Fruit fly (Drosophila melanogaster) whole organism, embryonic: ENCODE data around the gene CG7378.

Experiments used
- ATbp ChIP-seq: fragments of 200-800 bp; sonication (Bioruptor generic); optimal IDR thresholded peaks from 2 replicates; lab custom pipeline; 2017; ENCODE audit warnings: missing biosample characterization, mild to moderate bottlenecking, missing genetic modification characterization, missing genetic modification reagents
- Antp ChIP-seq: fragments of 200-800 bp; sonication (Bioruptor generic); optimal IDR thresholded peaks from 3 replicates; lab custom pipeline; 2016; ENCODE audit warnings: missing biosample characterization, missing genetic modification characterization
- Asciz ChIP-seq: fragments of 200-800 bp; sonication (Bioruptor generic); optimal IDR thresholded peaks from 2 replicates; lab custom pipeline; 2017; ENCODE audit warnings: missing biosample characterization, mild to moderate bottlenecking, missing genetic modification characterization, missing genetic modification reagents
- B-H2 ChIP-seq: fragments of 200-800 bp; sonication (Bioruptor generic); optimal IDR thresholded peaks from 2 replicates; lab custom pipeline; 2018; ENCODE audit warnings: missing biosample characterization, mild to moderate bottlenecking, missing genetic modification characterization
- BtbVII ChIP-seq: fragments of 200-800 bp; sonication (Bioruptor generic); optimal IDR thresholded peaks from 3 replicates; lab custom pipeline; 2017; ENCODE audit warnings: missing biosample characterization, mild to moderate bottlenecking, missing genetic modification characterization
- CG10147 ChIP-seq: fragments of 200-800 bp; sonication (Bioruptor generic); optimal IDR thresholded peaks from 2 replicates; lab custom pipeline; 2019; ENCODE audit warnings: missing biosample characterization, mild to moderate bottlenecking, missing genetic modification characterization, moderate library complexity
- CG1024 ChIP-seq: fragments of 200-800 bp; sonication (Bioruptor generic); IDR thresholded peaks from 2 replicates; pipeline ENCODE4 v1.3.6; 2022; ENCODE audit warnings: missing biosample characterization, missing genetic modification characterization
- CG10321 ChIP-seq: fragments of 200-800 bp; sonication (Bioruptor generic); IDR thresholded peaks from 2 replicates; pipeline ENCODE4 v1.3.6; 2022; ENCODE audit warnings: missing biosample characterization, missing genetic modification characterization
- CG10431 ChIP-seq: fragments of 200-800 bp; sonication (Bioruptor generic); optimal IDR thresholded peaks from 3 replicates; lab custom pipeline; 2018; ENCODE audit warnings: missing biosample characterization, mild to moderate bottlenecking, missing genetic modification characterization
- CG11398 ChIP-seq: fragments of 200-800 bp; sonication (Bioruptor generic); optimal IDR thresholded peaks from 2 replicates; lab custom pipeline; 2016; ENCODE audit warnings: missing biosample characterization, missing genetic modification characterization
- CG11456 ChIP-seq: fragments of 200-800 bp; sonication (Bioruptor generic); IDR thresholded peaks from 3 replicates; pipeline ENCODE4 v1.3.6; 2022; ENCODE audit warnings: missing biosample characterization, missing genetic modification characterization
- CG12104 ChIP-seq: fragments of 200-800 bp; sonication (Bioruptor generic); optimal IDR thresholded peaks from 3 replicates; lab custom pipeline; 2016; ENCODE audit warnings: missing biosample characterization, missing genetic modification characterization
- CG12659 ChIP-seq: fragments of 200-800 bp; sonication (Bioruptor generic); optimal IDR thresholded peaks from 3 replicates; lab custom pipeline; 2017; ENCODE audit warnings: mild to moderate bottlenecking, missing biosample characterization, missing genetic modification reagents, missing genetic modification characterization
- CG15696 ChIP-seq: fragments of 200-800 bp; sonication (Bioruptor generic); optimal IDR thresholded peaks from 2 replicates; lab custom pipeline; 2019; ENCODE audit warnings: missing biosample characterization, mild to moderate bottlenecking, missing genetic modification characterization, moderate library complexity
- CG16813 ChIP-seq: fragments of 200-800 bp; sonication (Bioruptor generic); IDR thresholded peaks from 3 replicates; pipeline ENCODE4 v1.3.6; 2022; ENCODE audit warnings: missing biosample characterization, missing genetic modification characterization; ENCODE audit not compliant: partially characterized antibody
- CG34224 ChIP-seq: fragments of 200-800 bp; sonication (Bioruptor generic); IDR thresholded peaks from 3 replicates; pipeline ENCODE4 v1.3.6; 2022; ENCODE audit warnings: missing biosample characterization, missing genetic modification characterization; ENCODE audit not compliant: partially characterized antibody
- CG43689 ChIP-seq: fragments of 200-800 bp; sonication (Bioruptor generic); IDR thresholded peaks from 2 replicates; pipeline ENCODE4 v1.3.6; 2022; ENCODE audit warnings: missing biosample characterization, missing genetic modification characterization
- CG4854 ChIP-seq: fragments of 200-800 bp; sonication (Bioruptor generic); optimal IDR thresholded peaks from 2 replicates; lab custom pipeline; 2016; ENCODE audit warnings: missing biosample characterization, missing genetic modification characterization, inconsistent platforms
- CG6175 ChIP-seq: fragments of 200-800 bp; sonication (Bioruptor generic); IDR thresholded peaks from 3 replicates; pipeline ENCODE4 v1.3.6; 2022; ENCODE audit warnings: missing biosample characterization, missing genetic modification characterization
- CG6765 ChIP-seq: fragments of 200-800 bp; sonication (Bioruptor generic); optimal IDR thresholded peaks from 3 replicates; lab custom pipeline; 2017; ENCODE audit warnings: missing biosample characterization, mild to moderate bottlenecking, missing genetic modification characterization
- D ChIP-seq, 2 experiments: fragments of 200-800 bp in 1 of 2; fragments of >200 bp in 1 of 2; sonication (Bioruptor generic) in 1 of 2; optimal IDR thresholded peaks; 2 replicates in 1 of 2; 3 replicates in 1 of 2; lab custom pipeline; 2017; ENCODE audit warnings: mild to moderate bottlenecking in 1 of 2, missing biosample characterization in 1 of 2, missing genetic modification characterization in 1 of 2, missing genetic modification reagents in 1 of 2
- Deaf1 ChIP-seq: fragments of 200-800 bp; optimal IDR thresholded peaks from 3 replicates; lab custom pipeline; 2019; ENCODE audit warnings: missing biosample characterization, mild to moderate bottlenecking, missing genetic modification characterization, moderate library complexity
- E2f1 ChIP-seq: fragments of 200-800 bp; sonication (Bioruptor generic); IDR thresholded peaks from 2 replicates; pipeline ENCODE4 v1.3.6; 2022; ENCODE audit warnings: missing biosample characterization, missing genetic modification characterization
- E2f2 ChIP-seq: fragments of 200-800 bp; sonication (Bioruptor generic); IDR thresholded peaks from 2 replicates; pipeline ENCODE4 v1.3.6; 2022; ENCODE audit warnings: missing biosample characterization, missing genetic modification characterization
- GATAe ChIP-seq: fragments of 200-800 bp; sonication (Bioruptor generic); conservative IDR thresholded peaks from 2 replicates; pipeline ENCODE4 v1.3.6; 2022; ENCODE audit warnings: missing biosample characterization, missing genetic modification characterization
- Gug ChIP-seq: fragments of 200-800 bp; sonication (Bioruptor generic); IDR thresholded peaks from 4 replicates; pipeline ENCODE4 v1.3.6; 2022; ENCODE audit warnings: missing biosample characterization, missing genetic modification characterization
- Hmr ChIP-seq: fragments of 200-800 bp; sonication (Bioruptor generic); optimal IDR thresholded peaks from 3 replicates; lab custom pipeline; 2017; ENCODE audit warnings: mild to moderate bottlenecking, missing biosample characterization, missing genetic modification reagents, missing genetic modification characterization
- Hr51 ChIP-seq, 2 experiments: fragments of 200-800 bp; sonication (Bioruptor generic); optimal IDR thresholded peaks; 2 replicates in 1 of 2; 3 replicates in 1 of 2; lab custom pipeline; 2016 to 2018; ENCODE audit warnings: missing biosample characterization in 2 of 2, missing genetic modification characterization in 2 of 2, mild to moderate bottlenecking in 1 of 2, moderate library complexity in 1 of 2
- Nf-YB ChIP-seq: fragments of 200-800 bp; sonication (Bioruptor generic); optimal IDR thresholded peaks from 3 replicates; lab custom pipeline; 2019; ENCODE audit warnings: missing biosample characterization, mild to moderate bottlenecking, missing genetic modification characterization, moderate library complexity
- Opbp ChIP-seq: fragments of 200-800 bp; sonication (Bioruptor generic); IDR thresholded peaks from 3 replicates; pipeline ENCODE4 v1.3.6; 2022; ENCODE audit warnings: missing biosample characterization, missing genetic modification characterization; ENCODE audit not compliant: partially characterized antibody
- Pdp1 ChIP-seq, 2 experiments: fragments of 200-800 bp; sonication (Bioruptor generic); optimal IDR thresholded peaks; 3 replicates each; lab custom pipeline; 2016; ENCODE audit warnings: missing biosample characterization in 2 of 2, missing genetic modification characterization in 2 of 2, mild to moderate bottlenecking in 1 of 2, moderate library complexity in 1 of 2
- Six4 ChIP-seq: fragments of 200-800 bp; sonication (Bioruptor generic); optimal IDR thresholded peaks from 2 replicates; lab custom pipeline; 2016; ENCODE audit warnings: missing biosample characterization, missing genetic modification characterization
- Sox102F ChIP-seq: fragments of 200-800 bp; sonication (Bioruptor generic); optimal IDR thresholded peaks from 2 replicates; lab custom pipeline; 2018; ENCODE audit warnings: missing biosample characterization, mild to moderate bottlenecking, missing genetic modification characterization, moderate library complexity
- Xrp1 ChIP-seq: fragments of 200-800 bp; sonication (Bioruptor generic); IDR thresholded peaks from 2 replicates; pipeline ENCODE4 v1.3.6; 2022; ENCODE audit warnings: missing biosample characterization, missing genetic modification characterization
- cato ChIP-seq: fragments of 200-800 bp; sonication (Bioruptor generic); optimal IDR thresholded peaks from 2 replicates; lab custom pipeline; 2016; ENCODE audit warnings: missing biosample characterization, missing genetic modification characterization, borderline replicate concordance
- dpn ChIP-seq, 2 experiments: fragments of 200-800 bp; sonication (Bioruptor generic); optimal IDR thresholded peaks; 3 replicates each; lab custom pipeline; 2016; ENCODE audit warnings: missing biosample characterization in 2 of 2, missing genetic modification characterization in 2 of 2
- esg ChIP-seq: fragments of 200-800 bp; sonication (Bioruptor generic); conservative IDR thresholded peaks from 2 replicates; pipeline ENCODE4 v1.3.6; 2022; ENCODE audit warnings: missing biosample characterization, missing genetic modification characterization
- gfzf ChIP-seq: fragments of 200-800 bp; sonication (Bioruptor generic); optimal IDR thresholded peaks from 2 replicates; lab custom pipeline; 2016; ENCODE audit warnings: missing biosample characterization, mild to moderate bottlenecking, missing genetic modification characterization, moderate library complexity
- grau ChIP-seq: fragments of 200-800 bp; optimal IDR thresholded peaks from 3 replicates; lab custom pipeline; 2019; ENCODE audit warnings: missing biosample characterization, mild to moderate bottlenecking, missing genetic modification characterization, moderate library complexity
- insv ChIP-seq, 2 experiments: fragments of 200-800 bp; sonication (Bioruptor generic); optimal IDR thresholded peaks; 3 replicates each; lab custom pipeline; 2016 to 2018; ENCODE audit warnings: missing biosample characterization in 2 of 2, missing genetic modification characterization in 2 of 2
- nerfin-1 ChIP-seq: fragments of 200-800 bp; sonication (Bioruptor generic); optimal IDR thresholded peaks from 3 replicates; lab custom pipeline; 2019; ENCODE audit warnings: missing biosample characterization, mild to moderate bottlenecking, missing genetic modification characterization, moderate library complexity
- salm ChIP-seq: fragments of 200-800 bp; sonication (Bioruptor generic); optimal IDR thresholded peaks from 2 replicates; lab custom pipeline; 2018; ENCODE audit warnings: missing biosample characterization, mild to moderate bottlenecking, missing genetic modification characterization
- sc ChIP-seq, 3 experiments: fragments of >200 bp in 2 of 3; fragments of 200-800 bp in 1 of 3; sonication (Bioruptor generic) in 1 of 3; optimal IDR thresholded peaks; 2 replicates in 2 of 3; 3 replicates in 1 of 3; lab custom pipeline; 2017; ENCODE audit warnings: mild to moderate bottlenecking in 1 of 3, missing biosample characterization in 1 of 3, missing genetic modification characterization in 1 of 3, missing genetic modification reagents in 1 of 3
- seq ChIP-seq: fragments of 200-800 bp; sonication (Bioruptor generic); IDR thresholded peaks from 2 replicates; pipeline ENCODE4 v1.3.6; 2022; ENCODE audit warnings: missing biosample characterization, missing genetic modification characterization
- sr ChIP-seq: fragments of 200-800 bp; sonication (Bioruptor generic); IDR thresholded peaks from 3 replicates; pipeline ENCODE4 v1.3.6; 2022; ENCODE audit warnings: missing biosample characterization, missing genetic modification characterization
- ttk ChIP-seq: fragments of 200-800 bp; sonication (Bioruptor generic); IDR thresholded peaks from 2 replicates; pipeline ENCODE4 v2.1.2; 2022; ENCODE audit warnings: missing biosample characterization, missing genetic modification characterization

Gene CG7378

dm6 chrX:18869489-18870132 lies 30.6 kb upstream of the CG7378 start (continued):
- peak; percentile 37 for TF ChIP-seq BtbVII
- peak; percentile 22 for TF ChIP-seq Asciz (GFP tag; lab: Kevin White, UChicago)
- peak; percentile 41; the same call in 1 of the 2 replicates for TF ChIP-seq E2f1 (GFP tag; lab: Robert Waterston, UW)
- TF ChIP-seq Hr51 (GFP tag; optimal IDR thresholded peaks at IDR 0.05; lab: Kevin White, UChicago) = peak in 1 of 2 experiments; percentile 67
- TF ChIP-seq Gug = peak; percentile 52; the same call in 1 of the 4 replicates
- TF ChIP-seq CG12659 (GFP tag; lab: Kevin White, UChicago) = no peak
- TF ChIP-seq Xrp1 (GFP tag; lab: Robert Waterston, UW) = peak; percentile 75
- TF ChIP-seq Antp (GFP tag; lab: Kevin White, UChicago) = peak; percentile 41
- peak; percentile 12 to 47 for TF ChIP-seq Pdp1 (GFP tag; optimal IDR thresholded peaks at IDR 0.05; lab: Kevin White, UChicago)
- peak; percentile 64; the same call in 2 of the 3 replicates for TF ChIP-seq sr
- TF ChIP-seq CG43689 = no peak
- peak; percentile 13 for TF ChIP-seq CG15696 (tag; lab: Kevin White, UChicago)
- peak; percentile 27 for TF ChIP-seq Six4 (GFP tag; lab: Kevin White, UChicago)
- no peak for TF ChIP-seq grau (tag; lab: Kevin White, UChicago)
- TF ChIP-seq Sox102F (GFP tag; lab: Kevin White, UChicago) = peak; percentile 57
- TF ChIP-seq nerfin-1 (tag; lab: Kevin White, UChicago) = peak; percentile 19
- peak; percentile 62 for TF ChIP-seq seq
- no peak for TF ChIP-seq insv (GFP tag; optimal IDR thresholded peaks at IDR 0.05; lab: Kevin White, UChicago)
- no peak for TF ChIP-seq CG4854 (GFP tag; lab: Kevin White, UChicago)

- TF ChIP-seq ttk (no peak), salm (no peak), CG34224 (GFP tag; lab: Robert Waterston, UW) (peak; percentile 58; the same call in 2 of the 3 replicates), CG1024 (no peak), dpn (GFP tag; optimal IDR thresholded peaks at IDR 0.05; lab: Kevin White, UChicago) (no peak), CG11398 (GFP tag; lab: Kevin White, UChicago) (no peak), CG10321 (GFP tag; lab: Robert Waterston, UW) (no peak), CG10147 (GFP tag; lab: Kevin White, UChicago) (no peak), Hmr (GFP tag; lab: Kevin White, UChicago) (no peak), E2f2 (GFP tag; lab: Robert Waterston, UW) (peak; percentile 72; the same call in 1 of the 2 replicates), CG16813 (GFP tag; lab: Robert Waterston, UW) (peak; percentile 66), D (optimal IDR thresholded peaks at IDR 0.05; lab: Kevin White, UChicago) (no peak), D (GFP tag; optimal IDR thresholded peaks at IDR 0.05; lab: Kevin White, UChicago) (no peak), Opbp (peak; percentile 54; the same call in 1 of the 3 replicates), CG11456 (GFP tag; lab: Robert Waterston, UW) (no peak), CG12104 (no peak), GATAe (GFP tag; lab: Robert Waterston, UW) (no peak), ATbp (GFP tag; lab: Kevin White, UChicago) (no peak), cato (GFP tag; lab: Kevin White, UChicago) (no peak), Nf-YB (no peak), CG10431 (GFP tag; lab: Kevin White, UChicago) (no peak), Deaf1 (tag; lab: Kevin White, UChicago) (no peak), sc (optimal IDR thresholded peaks at IDR 0.05; lab: Kevin White, UChicago) (no peak), sc (GFP tag; optimal IDR thresholded peaks at IDR 0.05; lab: Kevin White, UChicago) (no peak), esg (GFP tag; lab: Robert Waterston, UW) (no peak), B-H2 (GFP tag; lab: Kevin White, UChicago) (no peak), gfzf (GFP tag; lab: Kevin White, UChicago) (peak; percentile 68), CG6175 (GFP tag; lab: Robert Waterston, UW) (no peak), CG6765 (GFP tag; lab: Kevin White, UChicago) (no peak)
Measured at dm6 chrX:18883999-18884671, 16.1 kb upstream of the CG7378 start, which contains the start of gene CG7332. CG7332 (plus strand) TSS chrX:18884513.
